Worm (Caenorhabditis elegans): ENCODE results near the gene mcu-1.

Gene mcu-1

ce11 chrIV:5937106-5937505, 1.9 kb downstream of the mcu-1 start:
- TF ChIP-seq nhr-179 (tag; optimal IDR thresholded peaks at IDR 0.05), result no peak
- peak; percentile 42 for TF ChIP-seq repo-1 (tag; optimal IDR thresholded peaks at IDR 0.05)
- no peak for TF ChIP-seq F57C9.4 (tag; optimal IDR thresholded peaks at IDR 0.05)
- no peak for TF ChIP-seq athp-1 (tag; optimal IDR thresholded peaks at IDR 0.05)
- TF ChIP-seq Y53G8AR.9 (GFP tag; conservative IDR thresholded peaks at IDR 0.05), result 0 out of 2 replicates have a peak, but pooled peaks have one; percentile 49
- no peak for TF ChIP-seq hmg-20 (GFP tag; IDR thresholded peaks at IDR 0.05)
- TF ChIP-seq snpc-4 (GFP tag; optimal IDR thresholded peaks at IDR 0.05), result no peak
- peak in 1 of 4 experiments; percentile 62 for TF ChIP-seq snpc-4 (tag; optimal IDR thresholded peaks at IDR 0.05)
- TF ChIP-seq F52B5.7 (tag; optimal IDR thresholded peaks at IDR 0.05), result peak; percentile 49
- no peak for TF ChIP-seq lin-35 (GFP tag; optimal IDR thresholded peaks at IDR 0.05)
- TF ChIP-seq chd-7 (tag; optimal IDR thresholded peaks at IDR 0.05), result peak; percentile 48

DNA sequence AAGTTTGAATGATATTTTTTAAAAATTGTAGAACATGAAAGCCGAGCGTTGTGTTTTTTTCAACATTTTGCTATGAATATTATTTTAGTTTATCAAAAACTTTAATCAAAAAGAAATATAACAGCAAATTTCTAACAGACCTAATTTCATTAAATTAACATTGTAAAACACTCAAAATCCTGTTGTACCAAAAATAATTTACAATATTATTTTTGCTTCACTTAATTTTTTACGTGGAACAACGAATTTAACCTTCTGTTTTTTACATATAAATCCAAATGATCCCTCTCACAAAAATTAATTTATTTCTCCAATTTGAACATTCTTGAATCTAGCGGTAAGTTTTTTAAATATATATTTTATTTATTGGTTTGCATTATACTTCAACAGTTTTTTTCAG, 5.0 kb downstream of the mcu-1 start, which contains the start of gene H32C10.1:
TSS of gene H32C10.1 (plus strand) at position 301 of the 400 bp plus-strand sequence.
- TF ChIP-seq T07F8.4 (tag; optimal IDR thresholded peaks at IDR 0.05) (no peak), rec-8 (tag; optimal IDR thresholded peaks at IDR 0.05) (no peak), K12H6.12 (tag; optimal IDR thresholded peaks at IDR 0.05) (no peak), lin-54 (GFP tag; optimal IDR thresholded peaks at IDR 0.05) (no peak), akir-1 (GFP tag; optimal IDR thresholded peaks at IDR 0.05) (no peak), athp-1 (tag; optimal IDR thresholded peaks at IDR 0.05) (no peak), ccch-3 (GFP tag; optimal IDR thresholded peaks at IDR 0.05) (no peak), hmg-20 (GFP tag; IDR thresholded peaks at IDR 0.05) (no peak), sptf-2 (GFP tag; optimal IDR thresholded peaks at IDR 0.05) (no peak), madf-3 (GFP tag; IDR thresholded peaks at IDR 0.05) (no peak), egrh-3 (GFP tag; IDR thresholded peaks at IDR 0.05) (no peak), F10E7.11 (tag; optimal IDR thresholded peaks at IDR 0.05) (no peak), madf-6 (GFP tag; IDR thresholded peaks at IDR 0.05) (no peak), tlf-1 (GFP tag; optimal IDR thresholded peaks at IDR 0.05) (no peak), B0261.1 (tag; optimal IDR thresholded peaks at IDR 0.05) (no peak), lin-35 (GFP tag; optimal IDR thresholded peaks at IDR 0.05) (no peak), mes-4 (tag; optimal IDR thresholded peaks at IDR 0.05) (no peak), F37B4.10 (GFP tag; IDR thresholded peaks at IDR 0.05) (no peak)

DNA sequence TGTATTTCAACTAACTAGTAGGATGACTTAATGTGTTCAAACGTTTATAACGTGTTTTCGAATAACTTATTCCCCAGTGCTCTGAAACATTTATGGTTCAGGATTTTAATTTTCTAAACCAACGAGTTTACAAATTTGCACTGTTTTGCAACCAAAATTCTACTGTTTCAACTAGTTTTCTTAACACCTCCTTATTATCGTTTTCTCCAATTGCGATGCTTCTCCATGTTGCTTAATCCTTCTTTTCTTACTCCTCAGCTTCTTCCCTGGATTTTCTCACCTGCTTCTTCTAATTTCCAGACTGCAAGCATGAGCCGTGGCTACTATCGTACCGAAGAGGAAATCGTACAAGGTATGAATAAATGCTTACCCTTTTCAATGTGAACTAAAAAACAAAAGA, 8.7 kb downstream of the mcu-1 start, which contains the start of gene lin-33:
TSS of gene lin-33 (plus strand) at position 301 of the 400 bp plus-strand sequence.
- TF ChIP-seq ztf-18 (tag; optimal IDR thresholded peaks at IDR 0.05) (no peak), K12H6.12 (tag; optimal IDR thresholded peaks at IDR 0.05) (no peak), gei-17 (GFP tag; optimal IDR thresholded peaks at IDR 0.05) (no peak), hlh-12 (tag; optimal IDR thresholded peaks at IDR 0.05) (no peak), tbx-9 (tag; optimal IDR thresholded peaks at IDR 0.05; ENCODE audit: borderline replicate concordance) (no peak), ets-4 (GFP tag; optimal IDR thresholded peaks at IDR 0.05) (no peak), ceh-27 (GFP tag; optimal IDR thresholded peaks at IDR 0.05) (no peak), T26A5.8 (tag; optimal IDR thresholded peaks at IDR 0.05) (no peak), C06A6.2 (GFP tag; conservative IDR thresholded peaks at IDR 0.05) (no peak), lin-35 (GFP tag; optimal IDR thresholded peaks at IDR 0.05) (no peak), lag-1 (GFP tag; IDR thresholded peaks at IDR 0.05) (no peak), attf-3 (GFP tag; conservative IDR thresholded peaks at IDR 0.05) (no peak), nfyb-1 (GFP tag; IDR thresholded peaks at IDR 0.05) (no peak), F37B4.10 (GFP tag; IDR thresholded peaks at IDR 0.05) (no peak), madf-6 (GFP tag; IDR thresholded peaks at IDR 0.05) (no peak), nhr-90 (tag; optimal IDR thresholded peaks at IDR 0.05) (no peak), ztf-22 (GFP tag; optimal IDR thresholded peaks at IDR 0.05) (no peak), chd-7 (tag; optimal IDR thresholded peaks at IDR 0.05) (no peak), nhr-120 (GFP tag; IDR thresholded peaks at IDR 0.05) (no peak), Y53G8AR.9 (GFP tag; conservative IDR thresholded peaks at IDR 0.05) (no peak)
